Worm (Caenorhabditis elegans) whole organism, L2 larva: Measurements from ENCODE around the gene sre-44.

Experiments
- C34F6.9 ChIP-seq: fragments of 150-350 bp; optimal IDR thresholded peaks from 2 replicates; lab custom pipeline; 2014; ENCODE audit warnings: missing biosample characterization, missing genetic modification characterization
- alr-1 ChIP-seq: fragments of 150-350 bp; optimal IDR thresholded peaks from 2 replicates; lab custom pipeline; 2014; ENCODE audit warnings: missing biosample characterization, missing genetic modification characterization
- aly-2 ChIP-seq: fragments of 150-350 bp; optimal IDR thresholded peaks from 2 replicates; lab custom pipeline; 2014; ENCODE audit warnings: missing biosample characterization, missing genetic modification characterization
- blmp-1 ChIP-seq: sonication (generic microtip); optimal IDR thresholded peaks from 2 replicates; lab custom pipeline; 2017; ENCODE audit warnings: missing genetic modification characterization, mild to moderate bottlenecking, missing compliant biosample characterization, antibody characterized with exemption, moderate library complexity; ENCODE audit not compliant: insufficient read depth
- ceh-16 ChIP-seq: fragments of 150-350 bp; optimal IDR thresholded peaks from 2 replicates; lab custom pipeline; 2014; ENCODE audit warnings: missing biosample characterization, missing genetic modification characterization
- dmd-4 ChIP-seq: sonication (generic microtip); optimal IDR thresholded peaks from 2 replicates; lab custom pipeline; 2017; ENCODE audit warnings: missing biosample characterization, missing genetic modification characterization
- egl-27 ChIP-seq: sonication (generic microtip); optimal IDR thresholded peaks from 3 replicates; lab custom pipeline; 2017; ENCODE audit warnings: missing biosample characterization, missing genetic modification reagents, missing genetic modification characterization
- elt-1 ChIP-seq: fragments of 150-350 bp; optimal IDR thresholded peaks from 2 replicates; lab custom pipeline; 2014; ENCODE audit warnings: missing biosample characterization, missing genetic modification characterization
- fos-1 ChIP-seq: fragments of 150-350 bp; optimal IDR thresholded peaks from 2 replicates; lab custom pipeline; 2014; ENCODE audit warnings: missing biosample characterization, missing genetic modification characterization
- gmeb-1 ChIP-seq: fragments of 150-350 bp; optimal IDR thresholded peaks from 2 replicates; lab custom pipeline; 2014; ENCODE audit warnings: missing biosample characterization, missing genetic modification characterization
- lin-11 ChIP-seq: fragments of 150-350 bp; sonication (generic microtip); optimal IDR thresholded peaks from 2 replicates; lab custom pipeline; 2014; ENCODE audit warnings: missing biosample characterization, missing genetic modification characterization, inconsistent platforms, mixed read lengths
- lsy-2 ChIP-seq, 2 experiments: fragments of 150-350 bp in 1 of 2; sonication (generic microtip) in 1 of 2; optimal IDR thresholded peaks; 2 replicates each; lab custom pipeline; 2014 to 2017; ENCODE audit warnings: missing biosample characterization in 2 of 2, missing genetic modification characterization in 2 of 2
- mab-5 ChIP-seq: fragments of 150-350 bp; optimal IDR thresholded peaks from 2 replicates; lab custom pipeline; 2014; ENCODE audit warnings: missing biosample characterization, missing genetic modification characterization
- nhr-10 ChIP-seq: sonication (generic microtip); optimal IDR thresholded peaks from 2 replicates; lab custom pipeline; 2017; ENCODE audit warnings: missing biosample characterization, missing genetic modification characterization
- nhr-11 ChIP-seq: fragments of 150-350 bp; optimal IDR thresholded peaks from 2 replicates; lab custom pipeline; 2014; ENCODE audit warnings: missing biosample characterization, missing genetic modification characterization
- nhr-12 ChIP-seq: fragments of 150-350 bp; optimal IDR thresholded peaks from 2 replicates; lab custom pipeline; 2014; ENCODE audit warnings: missing biosample characterization, missing genetic modification characterization
- nhr-129 ChIP-seq: fragments of 150-350 bp; optimal IDR thresholded peaks from 2 replicates; lab custom pipeline; 2014; ENCODE audit warnings: missing biosample characterization, missing genetic modification characterization
- nhr-21 ChIP-seq: fragments of 150-350 bp; optimal IDR thresholded peaks from 2 replicates; lab custom pipeline; 2014; ENCODE audit warnings: missing biosample characterization, missing genetic modification characterization
- nhr-23 ChIP-seq: fragments of 150-350 bp; optimal IDR thresholded peaks from 2 replicates; lab custom pipeline; 2014; ENCODE audit warnings: missing biosample characterization, missing genetic modification reagents, missing genetic modification characterization
- nhr-237 ChIP-seq: fragments of 150-350 bp; optimal IDR thresholded peaks from 2 replicates; lab custom pipeline; 2014; ENCODE audit warnings: missing biosample characterization, missing genetic modification characterization
- nhr-25 ChIP-seq: fragments of 150-350 bp; sonication (generic microtip); optimal IDR thresholded peaks from 3 replicates; lab custom pipeline; 2014; ENCODE audit warnings: missing biosample characterization, missing genetic modification characterization
- nhr-6 ChIP-seq: fragments of 150-350 bp; optimal IDR thresholded peaks from 2 replicates; lab custom pipeline; 2014; ENCODE audit warnings: missing biosample characterization, missing genetic modification characterization
- nhr-77 ChIP-seq: fragments of 150-350 bp; optimal IDR thresholded peaks from 2 replicates; lab custom pipeline; 2014; ENCODE audit warnings: missing biosample characterization, missing genetic modification characterization
- sma-3 ChIP-seq: sonication (generic microtip); optimal IDR thresholded peaks from 2 replicates; lab custom pipeline; 2016; ENCODE audit warnings: missing genetic modification reagents, missing genetic modification characterization, missing compliant biosample characterization
- sma-9 ChIP-seq, 2 experiments: fragments of 150-350 bp in 1 of 2; sonication (generic microtip) in 1 of 2; optimal IDR thresholded peaks; 2 replicates each; lab custom pipeline; 2014 to 2016; ENCODE audit warnings: missing genetic modification characterization in 2 of 2, mild to moderate bottlenecking in 1 of 2, missing biosample characterization in 1 of 2, missing compliant biosample characterization in 1 of 2, missing genetic modification reagents in 1 of 2, moderate library complexity in 1 of 2
- snpc-4 ChIP-seq: fragments of 150-350 bp; optimal IDR thresholded peaks from 2 replicates; lab custom pipeline; 2014; ENCODE audit warnings: missing biosample characterization, missing genetic modification characterization
- unc-39 ChIP-seq: fragments of 150-350 bp; optimal IDR thresholded peaks from 2 replicates; lab custom pipeline; 2014; ENCODE audit warnings: missing biosample characterization, missing genetic modification characterization
- unc-55 ChIP-seq: fragments of 150-350 bp; sonication (generic microtip); optimal IDR thresholded peaks from 3 replicates; lab custom pipeline; 2014; ENCODE audit warnings: missing biosample characterization, missing genetic modification reagents, missing genetic modification characterization
- unc-62 ChIP-seq: fragments of 150-350 bp; optimal IDR thresholded peaks from 2 replicates; lab custom pipeline; 2014; ENCODE audit warnings: missing biosample characterization, missing genetic modification reagents, missing genetic modification characterization
- zag-1 ChIP-seq: fragments of 150-350 bp; optimal IDR thresholded peaks from 2 replicates; lab custom pipeline; 2014; ENCODE audit warnings: missing biosample characterization, missing genetic modification characterization
- ztf-11 ChIP-seq: sonication (generic microtip); optimal IDR thresholded peaks from 2 replicates; lab custom pipeline; 2017; ENCODE audit warnings: missing biosample characterization, missing genetic modification characterization

Gene sre-44

ce11 chrII:13957437-13957836 is 8.0 kb downstream of the sre-44 start, which contains the start of gene zip-3:
Gene zip-3, minus strand, starts transcription at chrII:13957457.
- peak; percentile 64 for TF ChIP-seq sma-9 (GFP tag; optimal IDR thresholded peaks at IDR 0.05; lab: Kevin White, UChicago)
- no peak for TF ChIP-seq sma-9 (tag; optimal IDR thresholded peaks at IDR 0.05; lab: Kevin White, UChicago)
- TF ChIP-seq gmeb-1, result peak; percentile 3
- no peak for TF ChIP-seq sma-3 (GFP tag; lab: Kevin White, UChicago)

ce11 chrII:13958359-13958758 is 9.0 kb downstream of the sre-44 start:
- TF ChIP-seq lsy-2 (tag; optimal IDR thresholded peaks at IDR 0.05; lab: Kevin White, UChicago) (peak in 1 of 2 experiments; percentile 11), sma-9 (GFP tag; optimal IDR thresholded peaks at IDR 0.05; lab: Kevin White, UChicago) (peak; percentile 10), sma-9 (tag; optimal IDR thresholded peaks at IDR 0.05; lab: Kevin White, UChicago) (no peak), mab-5 (tag; lab: Kevin White, UChicago) (no peak)

- TF ChIP-seq nhr-11 (tag; lab: Kevin White, UChicago) (no peak), nhr-10 (no peak), nhr-77 (tag; lab: Kevin White, UChicago) (no peak), aly-2 (tag; lab: Kevin White, UChicago) (no peak), C34F6.9 (tag; lab: Kevin White, UChicago) (no peak), elt-1 (tag; lab: Kevin White, UChicago) (no peak), ztf-11 (tag; lab: Kevin White, UChicago) (no peak)
Observed at ce11 chrII:13961567-13961966, 12.2 kb downstream of the sre-44 start.

- no peak for TF ChIP-seq sma-9 (GFP tag; optimal IDR thresholded peaks at IDR 0.05; lab: Kevin White, UChicago)
- no peak for TF ChIP-seq sma-9 (tag; optimal IDR thresholded peaks at IDR 0.05; lab: Kevin White, UChicago)
Observed at ce11 chrII:13962319-13962718, 12.9 kb downstream of the sre-44 start, which contains the start of gene rpi-1. Gene rpi-1, minus strand, starts transcription at chrII:13962419.

- no peak for TF ChIP-seq nhr-21 (tag; lab: Kevin White, UChicago)
Observed at ce11 chrII:13964325-13964724, 14.9 kb downstream of the sre-44 start.

DNA sequence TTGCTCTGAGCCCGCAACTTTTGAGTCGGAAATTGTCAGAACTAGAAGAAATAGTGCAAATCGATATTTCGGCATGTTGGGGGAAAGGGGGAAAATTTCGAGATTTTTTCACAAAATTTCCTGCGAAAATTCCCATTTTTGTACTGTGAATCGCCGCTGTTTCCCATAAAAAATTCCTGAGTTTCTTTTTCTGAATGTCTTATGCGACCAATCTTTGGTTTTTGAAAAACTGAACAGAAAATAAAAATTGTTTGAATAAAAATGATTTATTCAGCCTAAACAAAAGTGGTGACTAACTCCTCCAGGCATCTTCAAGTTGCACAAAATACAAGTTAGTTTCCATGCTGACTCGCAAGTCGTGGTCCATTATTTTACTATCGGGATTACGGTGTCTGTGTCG is 16.9 kb downstream of the sre-44 start, which contains the start of gene W07G1.7:
TSS of gene W07G1.7 (minus strand) at position 101 of the 400 bp plus-strand sequence.
- TF ChIP-seq egl-27 (tag; lab: Kevin White, UChicago) (no peak), fos-1 (no peak), unc-39 (no peak), zag-1 (tag; lab: Kevin White, UChicago) (no peak), sma-9 (GFP tag; optimal IDR thresholded peaks at IDR 0.05; lab: Kevin White, UChicago) (no peak), sma-9 (tag; optimal IDR thresholded peaks at IDR 0.05; lab: Kevin White, UChicago) (no peak), elt-1 (tag; lab: Kevin White, UChicago) (no peak), sma-3 (GFP tag; lab: Kevin White, UChicago) (no peak), nhr-12 (tag; lab: Kevin White, UChicago) (no peak), lin-11 (tag; lab: Kevin White, UChicago) (no peak), nhr-237 (no peak), nhr-129 (tag; lab: Kevin White, UChicago) (no peak), blmp-1 (tag; lab: Kevin White, UChicago) (no peak), nhr-11 (tag; lab: Kevin White, UChicago) (no peak), nhr-10 (no peak), unc-55 (GFP tag; lab: Kevin White, UChicago) (no peak), dmd-4 (tag; lab: Kevin White, UChicago) (no peak), unc-62 (GFP tag; lab: Kevin White, UChicago) (no peak), nhr-25 (no peak)

DNA sequence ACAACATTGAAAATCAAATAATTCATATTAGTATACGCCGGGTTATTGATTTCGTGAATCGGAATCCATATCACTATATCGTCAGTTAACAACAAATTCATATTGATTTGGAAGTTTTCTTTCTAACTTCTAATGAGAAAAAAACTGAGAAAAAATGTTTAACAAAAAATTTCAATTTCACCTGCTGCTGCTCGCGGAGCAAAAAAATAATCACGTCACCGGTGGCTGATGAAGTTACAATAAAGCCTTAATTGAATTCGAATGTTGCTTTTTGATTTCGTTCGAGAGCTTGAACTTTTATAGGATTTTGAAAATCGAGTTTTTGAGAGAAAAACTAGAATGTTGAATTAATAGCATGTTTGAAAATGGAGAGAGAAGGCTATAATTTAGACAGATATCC is 19.6 kb downstream of the sre-44 start, which contains the start of gene sre-43:
TSS of gene sre-43 (minus strand) at position 101 of the 400 bp plus-strand sequence.
- no peak for TF ChIP-seq elt-1 (tag; lab: Kevin White, UChicago)
- TF ChIP-seq nhr-23, result no peak
- no peak for TF ChIP-seq ceh-16 (tag; lab: Kevin White, UChicago)
- TF ChIP-seq fos-1, result no peak
- TF ChIP-seq unc-39, result no peak
- TF ChIP-seq gmeb-1, result no peak
- no peak for TF ChIP-seq snpc-4 (tag; lab: Kevin White, UChicago)
- TF ChIP-seq dmd-4 (tag; lab: Kevin White, UChicago), result no peak
- TF ChIP-seq egl-27 (tag; lab: Kevin White, UChicago), result no peak
- no peak for TF ChIP-seq unc-62 (GFP tag; lab: Kevin White, UChicago)
- TF ChIP-seq ztf-11 (tag; lab: Kevin White, UChicago), result no peak
- no peak for TF ChIP-seq unc-55 (GFP tag; lab: Kevin White, UChicago)
- TF ChIP-seq nhr-6, result no peak
- no peak for TF ChIP-seq lsy-2 (tag; optimal IDR thresholded peaks at IDR 0.05; lab: Kevin White, UChicago)
- TF ChIP-seq alr-1 (tag; lab: Kevin White, UChicago), result no peak
